Fruit fly (Drosophila melanogaster) whole organism, prepupa: Measurements from ENCODE around the gene PGRP-LD.

Experiments used
- Blimp-1 ChIP-seq: fragments of 200-800 bp; sonication (Bioruptor generic); optimal IDR thresholded peaks from 3 replicates; lab custom pipeline; 2017; ENCODE audit warnings: missing biosample characterization, missing genetic modification characterization, mild to moderate bottlenecking, moderate library complexity, missing genetic modification reagents
- CG10631 ChIP-seq: fragments of 200-800 bp; sonication (Bioruptor generic); optimal IDR thresholded peaks from 2 replicates; lab custom pipeline; 2016; ENCODE audit warnings: missing biosample characterization, missing genetic modification characterization
- CG10669 ChIP-seq: fragments of 200-800 bp; sonication (Bioruptor generic); optimal IDR thresholded peaks from 3 replicates; lab custom pipeline; 2018; ENCODE audit warnings: missing biosample characterization, mild to moderate bottlenecking, missing genetic modification characterization, moderate library complexity
- CG11294 ChIP-seq: fragments of 200-800 bp; sonication (Bioruptor generic); IDR thresholded peaks from 2 replicates; pipeline ENCODE4 v1.3.6; 2022; ENCODE audit warnings: missing biosample characterization, missing genetic modification characterization
- CG11762 ChIP-seq: fragments of 200-800 bp; sonication (Bioruptor generic); optimal IDR thresholded peaks from 3 replicates; lab custom pipeline; 2016; ENCODE audit warnings: missing biosample characterization, missing genetic modification characterization; ENCODE audit not compliant: insufficient read depth
- CG11902 ChIP-seq: fragments of 200-800 bp; sonication (Bioruptor generic); optimal IDR thresholded peaks from 3 replicates; lab custom pipeline; 2016; ENCODE audit warnings: missing biosample characterization, missing genetic modification characterization
- CG1621 ChIP-seq: fragments of 200-800 bp; sonication (Bioruptor generic); optimal IDR thresholded peaks from 3 replicates; lab custom pipeline; 2018; ENCODE audit warnings: missing biosample characterization, mild to moderate bottlenecking, missing genetic modification characterization
- CG16779 ChIP-seq: fragments of 200-800 bp; sonication (Bioruptor generic); optimal IDR thresholded peaks from 3 replicates; lab custom pipeline; 2017; ENCODE audit warnings: missing biosample characterization, mild to moderate bottlenecking, missing genetic modification characterization
- CG3032 ChIP-seq: fragments of 200-800 bp; optimal IDR thresholded peaks from 2 replicates; lab custom pipeline; 2019; ENCODE audit warnings: missing biosample characterization, mild to moderate bottlenecking, missing genetic modification characterization, moderate library complexity
- CG31627 ChIP-seq: fragments of 200-800 bp; sonication (Bioruptor generic); optimal IDR thresholded peaks from 3 replicates; lab custom pipeline; 2016; ENCODE audit warnings: missing biosample characterization, missing genetic modification characterization
- CG32006 ChIP-seq: fragments of 200-800 bp; sonication (Bioruptor generic); optimal IDR thresholded peaks from 3 replicates; lab custom pipeline; 2017; ENCODE audit warnings: missing biosample characterization, mild to moderate bottlenecking, missing genetic modification characterization
- CG34406 ChIP-seq: fragments of 200-800 bp; sonication (Bioruptor generic); optimal IDR thresholded peaks from 3 replicates; lab custom pipeline; 2016; ENCODE audit warnings: missing biosample characterization, missing genetic modification characterization
- CG3919 ChIP-seq: fragments of 200-800 bp; sonication (Bioruptor generic); optimal IDR thresholded peaks from 3 replicates; lab custom pipeline; 2016; ENCODE audit warnings: missing biosample characterization, missing genetic modification characterization
- CG4318 ChIP-seq: fragments of 200-800 bp; sonication (Bioruptor generic); optimal IDR thresholded peaks from 3 replicates; lab custom pipeline; 2017; ENCODE audit warnings: missing biosample characterization, mild to moderate bottlenecking, missing genetic modification characterization
- CG6163 ChIP-seq: fragments of 200-800 bp; sonication (Bioruptor generic); IDR thresholded peaks from 3 replicates; pipeline ENCODE4 v1.3.6; 2022; ENCODE audit warnings: missing biosample characterization, missing genetic modification characterization
- CG6276 ChIP-seq: fragments of 200-800 bp; sonication (Bioruptor generic); optimal IDR thresholded peaks from 2 replicates; lab custom pipeline; 2017; ENCODE audit warnings: missing biosample characterization, mild to moderate bottlenecking, missing genetic modification characterization
- CG6792 ChIP-seq: fragments of 200-800 bp; sonication (Bioruptor generic); optimal IDR thresholded peaks from 3 replicates; lab custom pipeline; 2016; ENCODE audit warnings: missing biosample characterization, missing genetic modification characterization
- CG6808 ChIP-seq: fragments of 200-800 bp; sonication (Bioruptor generic); optimal IDR thresholded peaks from 3 replicates; lab custom pipeline; 2017; ENCODE audit warnings: missing biosample characterization, missing genetic modification characterization, mild to moderate bottlenecking, moderate library complexity, missing genetic modification reagents
- CG6854 ChIP-seq: fragments of 200-800 bp; sonication (Bioruptor generic); optimal IDR thresholded peaks from 2 replicates; lab custom pipeline; 2017; ENCODE audit warnings: missing biosample characterization, mild to moderate bottlenecking, missing genetic modification characterization
- CG8119 ChIP-seq: fragments of 200-800 bp; sonication (Bioruptor generic); IDR thresholded peaks from 3 replicates; pipeline ENCODE4 v1.3.6; 2022; ENCODE audit warnings: missing biosample characterization, missing genetic modification characterization
- CG8632 ChIP-seq: fragments of 200-800 bp; sonication (Bioruptor generic); optimal IDR thresholded peaks from 3 replicates; lab custom pipeline; 2016; ENCODE audit warnings: missing biosample characterization, missing genetic modification characterization
- CG9139 ChIP-seq: fragments of 200-800 bp; sonication (Bioruptor generic); optimal IDR thresholded peaks from 3 replicates; lab custom pipeline; 2017; ENCODE audit warnings: missing biosample characterization, mild to moderate bottlenecking, missing genetic modification characterization
- Eip75B ChIP-seq: fragments of 200-800 bp; sonication (Bioruptor generic); optimal IDR thresholded peaks from 3 replicates; lab custom pipeline; 2016; ENCODE audit warnings: missing biosample characterization, missing genetic modification characterization
- Eip78C ChIP-seq: fragments of 200-800 bp; sonication (Bioruptor generic); peaks from one replicate; lab custom pipeline; 2016; ENCODE audit warnings: missing biosample characterization, missing genetic modification characterization
- Eip93F ChIP-seq: fragments of 200-800 bp; sonication (Bioruptor generic); optimal IDR thresholded peaks from 2 replicates; lab custom pipeline; 2016; ENCODE audit warnings: missing biosample characterization, mild to moderate bottlenecking, missing genetic modification characterization
- Ets21C ChIP-seq: fragments of 200-800 bp; sonication (Bioruptor generic); optimal IDR thresholded peaks from 3 replicates; lab custom pipeline; 2016; ENCODE audit warnings: missing biosample characterization, missing genetic modification characterization
- Gug ChIP-seq: fragments of 200-800 bp; sonication (Bioruptor generic); IDR thresholded peaks from 2 replicates; pipeline ENCODE4 v1.3.6; 2022; ENCODE audit warnings: missing biosample characterization, missing genetic modification characterization
- Hr39 ChIP-seq: fragments of 200-800 bp; sonication (Bioruptor generic); optimal IDR thresholded peaks from 2 replicates; lab custom pipeline; 2016; ENCODE audit warnings: missing biosample characterization, missing genetic modification characterization
- Hr4 ChIP-seq: fragments of 200-800 bp; sonication (Bioruptor generic); optimal IDR thresholded peaks from 3 replicates; lab custom pipeline; 2016; ENCODE audit warnings: missing biosample characterization, missing genetic modification characterization
- Met ChIP-seq: fragments of 200-800 bp; sonication (Bioruptor generic); optimal IDR thresholded peaks from 3 replicates; lab custom pipeline; 2016; ENCODE audit warnings: missing biosample characterization, missing genetic modification characterization
- OdsH ChIP-seq: fragments of 200-800 bp; sonication (Bioruptor generic); optimal IDR thresholded peaks from 3 replicates; lab custom pipeline; 2016; ENCODE audit warnings: missing biosample characterization, missing genetic modification characterization
- Sox14 ChIP-seq: fragments of 200-800 bp; sonication (Bioruptor generic); optimal IDR thresholded peaks from 3 replicates; lab custom pipeline; 2016; ENCODE audit warnings: missing biosample characterization, missing genetic modification characterization
- achi ChIP-seq: fragments of 200-800 bp; sonication (Bioruptor generic); optimal IDR thresholded peaks from 3 replicates; lab custom pipeline; 2016; ENCODE audit warnings: missing biosample characterization, missing genetic modification characterization
- acj6 ChIP-seq: fragments of 200-800 bp; sonication (Bioruptor generic); optimal IDR thresholded peaks from 3 replicates; lab custom pipeline; 2016; ENCODE audit warnings: missing biosample characterization, missing genetic modification characterization
- cyc ChIP-seq: fragments of 200-800 bp; sonication (Bioruptor generic); optimal IDR thresholded peaks from 3 replicates; lab custom pipeline; 2016; ENCODE audit warnings: missing biosample characterization, missing genetic modification characterization
- dac ChIP-seq: fragments of 200-800 bp; sonication (Bioruptor generic); optimal IDR thresholded peaks from 2 replicates; lab custom pipeline; 2017; ENCODE audit warnings: missing biosample characterization, mild to moderate bottlenecking, missing genetic modification characterization
- eg ChIP-seq: fragments of 200-800 bp; sonication (Bioruptor generic); IDR thresholded peaks from 3 replicates; pipeline ENCODE4 v1.3.6; 2022; ENCODE audit warnings: missing biosample characterization, missing genetic modification characterization
- fd59A ChIP-seq: fragments of 200-800 bp; sonication (Bioruptor generic); optimal IDR thresholded peaks from 2 replicates; lab custom pipeline; 2017; ENCODE audit warnings: missing biosample characterization, mild to moderate bottlenecking, missing genetic modification characterization, missing genetic modification reagents
- fd85E ChIP-seq: fragments of 200-800 bp; sonication (Bioruptor generic); optimal IDR thresholded peaks from 3 replicates; lab custom pipeline; 2016; ENCODE audit warnings: missing biosample characterization, missing genetic modification characterization
- fkh ChIP-seq: fragments of 200-800 bp; sonication (Bioruptor generic); optimal IDR thresholded peaks from 3 replicates; lab custom pipeline; 2017; ENCODE audit warnings: missing biosample characterization, mild to moderate bottlenecking, missing genetic modification characterization, moderate library complexity
- lz ChIP-seq: fragments of 200-800 bp; sonication (Bioruptor generic); optimal IDR thresholded peaks from 3 replicates; lab custom pipeline; 2016; ENCODE audit warnings: missing biosample characterization, missing genetic modification characterization
- net ChIP-seq: fragments of 200-800 bp; sonication (Bioruptor generic); optimal IDR thresholded peaks from 3 replicates; lab custom pipeline; 2016; ENCODE audit warnings: missing biosample characterization, missing genetic modification characterization
- pdm3 ChIP-seq: fragments of 200-800 bp; sonication (Bioruptor generic); optimal IDR thresholded peaks from 3 replicates; lab custom pipeline; 2016; ENCODE audit warnings: missing biosample characterization, missing genetic modification characterization
- salr ChIP-seq, 2 experiments: fragments of 200-800 bp; sonication (Bioruptor generic); optimal IDR thresholded peaks; 3 replicates each; lab custom pipeline; 2016 to 2018; ENCODE audit warnings: missing biosample characterization in 2 of 2, missing genetic modification characterization in 2 of 2, mild to moderate bottlenecking in 1 of 2
- spab ChIP-seq: fragments of 200-800 bp; sonication (Bioruptor generic); optimal IDR thresholded peaks from 2 replicates; lab custom pipeline; 2017; ENCODE audit warnings: missing biosample characterization, mild to moderate bottlenecking, missing genetic modification characterization, missing genetic modification reagents
- svp ChIP-seq: fragments of 200-800 bp; sonication (Bioruptor generic); peaks from one replicate; lab custom pipeline; 2016; ENCODE audit warnings: missing biosample characterization, missing genetic modification characterization
- topi ChIP-seq: fragments of 200-800 bp; sonication (Bioruptor generic); optimal IDR thresholded peaks from 3 replicates; lab custom pipeline; 2016; ENCODE audit warnings: missing biosample characterization, missing genetic modification characterization
- vri ChIP-seq: fragments of 200-800 bp; sonication (Bioruptor generic); optimal IDR thresholded peaks from 3 replicates; lab custom pipeline; 2016; ENCODE audit warnings: missing biosample characterization, mild to moderate bottlenecking, missing genetic modification characterization

Gene PGRP-LD

dm6 chr3L:5820039-5820438 is 40.2 kb downstream of the PGRP-LD start (continued):
- TF ChIP-seq CG6163 (GFP tag; lab: Robert Waterston, UW) (no peak), Eip75B (GFP tag; lab: Kevin White, UChicago) (no peak), CG1621 (no peak), lz (GFP tag; lab: Kevin White, UChicago) (peak; percentile 32), acj6 (no peak), CG16779 (no peak), Met (GFP tag; lab: Kevin White, UChicago) (peak; percentile 33), net (GFP tag; lab: Kevin White, UChicago) (peak; percentile 11), spab (GFP tag; lab: Kevin White, UChicago) (no peak), CG32006 (GFP tag; lab: Kevin White, UChicago) (peak; percentile 1), CG3919 (GFP tag; lab: Kevin White, UChicago) (peak; percentile 22), CG31627 (GFP tag; lab: Kevin White, UChicago) (peak; percentile 40), topi (GFP tag; lab: Kevin White, UChicago) (peak; percentile 43), CG11294 (no peak), Hr4 (GFP tag; lab: Kevin White, UChicago) (no peak), Sox14 (peak; percentile 10), pdm3 (GFP tag; lab: Kevin White, UChicago) (peak; percentile 10)

DNA sequence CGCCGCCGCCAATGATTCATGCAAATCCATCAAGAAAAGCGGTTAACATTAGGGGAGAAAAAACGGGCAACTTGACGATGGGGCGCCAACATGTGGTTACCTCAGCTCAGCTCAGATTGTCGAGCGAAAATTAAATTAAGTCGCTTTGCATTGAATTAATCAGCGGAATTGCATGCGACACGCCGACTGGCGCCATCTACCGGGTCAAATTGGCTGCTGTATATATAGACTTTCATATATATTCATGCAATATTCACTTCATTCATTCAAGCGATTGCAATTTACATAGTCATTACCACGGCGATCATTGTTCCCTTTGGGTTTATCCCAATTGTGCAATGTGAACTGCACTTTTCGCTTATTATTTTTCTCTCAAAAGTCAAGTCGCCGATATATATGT is 40.9 kb downstream of the PGRP-LD start:
- TF ChIP-seq CG34406 (GFP tag; lab: Kevin White, UChicago) (no peak), CG3032 (no peak), CG10631 (GFP tag; lab: Kevin White, UChicago) (no peak), Hr4 (GFP tag; lab: Kevin White, UChicago) (no peak), CG8632 (GFP tag; lab: Kevin White, UChicago) (no peak), OdsH (GFP tag; lab: Kevin White, UChicago) (no peak), pdm3 (GFP tag; lab: Kevin White, UChicago) (no peak), Ets21C (no peak), CG6163 (GFP tag; lab: Robert Waterston, UW) (no peak)

DNA sequence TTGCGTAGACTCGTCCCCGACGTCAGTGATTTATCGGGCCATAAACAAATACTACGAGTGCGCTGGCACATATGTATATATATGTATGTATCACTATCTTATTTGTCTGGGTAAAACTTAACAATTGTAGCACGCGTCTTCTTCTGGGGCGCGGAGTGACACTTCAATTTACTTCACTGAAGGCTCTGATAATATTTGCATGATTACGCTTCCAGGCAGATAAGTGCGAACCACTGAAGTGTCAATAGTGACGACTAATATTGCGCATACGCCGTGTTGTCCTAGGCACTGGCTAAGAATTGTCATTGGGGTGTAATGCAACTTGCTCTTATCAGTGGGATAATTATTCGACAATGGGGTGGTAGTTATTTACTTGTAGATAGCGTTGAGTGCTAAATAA is 41.7 kb downstream of the PGRP-LD start:
- TF ChIP-seq CG6792 (peak; percentile 8), fd85E (GFP tag; lab: Kevin White, UChicago) (no peak), CG8119 (GFP tag; lab: Robert Waterston, UW) (no peak), fkh (GFP tag; lab: Kevin White, UChicago) (peak; percentile 55), spab (GFP tag; lab: Kevin White, UChicago) (peak; percentile 39), svp (GFP tag; lab: Kevin White, UChicago) (peak; percentile 35), achi (GFP tag; lab: Kevin White, UChicago) (no peak), acj6 (no peak), Blimp-1 (no peak), Eip93F (no peak), CG9139 (peak; percentile 29), CG11294 (no peak), CG6808 (GFP tag; lab: Kevin White, UChicago) (peak; percentile 37), Hr39 (no peak), CG10669 (GFP tag; lab: Kevin White, UChicago) (peak; percentile 43), CG3919 (GFP tag; lab: Kevin White, UChicago) (peak; percentile 30), CG6276 (GFP tag; lab: Kevin White, UChicago) (peak; percentile 5), CG11762 (peak; percentile 3), CG4318 (GFP tag; lab: Kevin White, UChicago) (no peak), Eip78C (GFP tag; lab: Kevin White, UChicago) (peak; percentile 86), eg (GFP tag; lab: Robert Waterston, UW) (0 out of 3 replicates have a peak, but pooled peaks have one; percentile 38), salr (GFP tag; optimal IDR thresholded peaks at IDR 0.05; lab: Kevin White, UChicago) (peak in 1 of 2 experiments; percentile 16), fd59A (GFP tag; lab: Kevin White, UChicago) (peak; percentile 23), vri (GFP tag; lab: Kevin White, UChicago) (peak; percentile 1), cyc (no peak), Hr4 (GFP tag; lab: Kevin White, UChicago) (no peak), lz (GFP tag; lab: Kevin White, UChicago) (no peak), Gug (GFP tag; lab: Robert Waterston, UW) (no peak), CG8632 (GFP tag; lab: Kevin White, UChicago) (peak; percentile 29), pdm3 (GFP tag; lab: Kevin White, UChicago) (no peak), CG16779 (peak; percentile 21), dac (GFP tag; lab: Kevin White, UChicago) (no peak), CG11902 (GFP tag; lab: Kevin White, UChicago) (no peak), CG6854 (GFP tag; lab: Kevin White, UChicago) (peak; percentile 7)
